Fruit fly (Drosophila melanogaster): ENCODE results near the gene Naa40.

The Naa40 gene

dm6 chr3R:29772090-29772794 lies 47.5 kb upstream of the Naa40 start (continued):
- TF ChIP-seq gcm (GFP tag; optimal IDR thresholded peaks at IDR 0.05) (no peak), CG5245 (GFP tag; optimal IDR thresholded peaks at IDR 0.05) (no peak), CG14710 (tag; optimal IDR thresholded peaks at IDR 0.05) (peak; percentile 61), CG31224 (GFP tag; IDR thresholded peaks at IDR 0.05) (no peak), CG7372 (GFP tag; IDR thresholded peaks at IDR 0.05) (no peak), CG31365 (tag; optimal IDR thresholded peaks at IDR 0.05) (no peak), disco-r (GFP tag; optimal IDR thresholded peaks at IDR 0.05) (no peak), CG15514 (GFP tag; optimal IDR thresholded peaks at IDR 0.05) (peak; percentile 98), yki (optimal IDR thresholded peaks at IDR 0.05) (peak; percentile 59), bab2 (GFP tag; optimal IDR thresholded peaks at IDR 0.05) (no peak), CG11723 (GFP tag; optimal IDR thresholded peaks at IDR 0.05) (peak; percentile 30), ken (GFP tag; IDR thresholded peaks at IDR 0.05) (peak; percentile 39; the same call in 1 of the 3 replicates), HLH54F (GFP tag; optimal IDR thresholded peaks at IDR 0.05) (peak; percentile 10), lilli (GFP tag; optimal IDR thresholded peaks at IDR 0.05) (peak; percentile 20), NK7.1 (GFP tag; optimal IDR thresholded peaks at IDR 0.05) (no peak), CG7271 (tag; optimal IDR thresholded peaks at IDR 0.05) (no peak), prd (optimal IDR thresholded peaks at IDR 0.05) (no peak), prd (GFP tag; IDR thresholded peaks at IDR 0.05) (peak; percentile 51; the same call in 2 of the 3 replicates), sna (GFP tag; IDR thresholded peaks at IDR 0.05; ENCODE audit: partially characterized antibody) (no peak), lmd (GFP tag; IDR thresholded peaks at IDR 0.05) (peak; percentile 56; the same call in 1 of the 2 replicates), Kr (GFP tag; optimal IDR thresholded peaks at IDR 0.05) (no peak), Stat92E (GFP tag; optimal IDR thresholded peaks at IDR 0.05) (no peak), Ets65A (GFP tag) (peak; percentile 94), Bdp1 (GFP tag; optimal IDR thresholded peaks at IDR 0.05) (no peak), CG14441 (GFP tag; IDR thresholded peaks at IDR 0.05) (peak; percentile 42; the same call in 1 of the 2 replicates), Trl (optimal IDR thresholded peaks at IDR 0.05) (peak in 1 of 2 experiments; percentile 96), Trl (GFP tag; optimal IDR thresholded peaks at IDR 0.05) (peak; percentile 47), NC2β (GFP tag; optimal IDR thresholded peaks at IDR 0.05) (no peak), CG4820 (GFP tag; optimal IDR thresholded peaks at IDR 0.05) (peak; percentile 33), Ets97D (GFP tag; optimal IDR thresholded peaks at IDR 0.05) (no peak), gt (GFP tag; IDR thresholded peaks at IDR 0.05) (no peak), CG7745 (tag; optimal IDR thresholded peaks at IDR 0.05) (no peak), CG10979 (tag; optimal IDR thresholded peaks at IDR 0.05) (no peak), lola (GFP tag; optimal IDR thresholded peaks at IDR 0.05) (peak in 1 of 3 experiments; percentile 69), Fer1 (GFP tag; optimal IDR thresholded peaks at IDR 0.05) (no peak), CG3281 (GFP tag; optimal IDR thresholded peaks at IDR 0.05) (peak; percentile 48), unpg (GFP tag; optimal IDR thresholded peaks at IDR 0.05) (no peak), bowl (GFP tag; IDR thresholded peaks at IDR 0.05) (no peak), CG13775 (GFP tag; optimal IDR thresholded peaks at IDR 0.05) (peak; percentile 74), slbo (GFP tag; IDR thresholded peaks at IDR 0.05) (peak; percentile 44), CG12942 (GFP tag; optimal IDR thresholded peaks at IDR 0.05) (no peak), CoRest (tag; optimal IDR thresholded peaks at IDR 0.05) (peak; percentile 63), sd (tag; optimal IDR thresholded peaks at IDR 0.05) (no peak), trem (tag; optimal IDR thresholded peaks at IDR 0.05) (no peak), btn (GFP tag; optimal IDR thresholded peaks at IDR 0.05) (no peak), Lhr (GFP tag; optimal IDR thresholded peaks at IDR 0.05) (no peak), az2 (GFP tag; optimal IDR thresholded peaks at IDR 0.05) (peak; percentile 39), danr (GFP tag; IDR thresholded peaks at IDR 0.05) (0 out of 2 replicates have a peak, but pooled peaks have one; percentile 20), wek (GFP tag; optimal IDR thresholded peaks at IDR 0.05) (no peak), slp2 (GFP tag; optimal IDR thresholded peaks at IDR 0.05) (peak; percentile 13)
